Fruit fly (Drosophila melanogaster): Measurements from ENCODE around the gene CG13857.

DNA sequence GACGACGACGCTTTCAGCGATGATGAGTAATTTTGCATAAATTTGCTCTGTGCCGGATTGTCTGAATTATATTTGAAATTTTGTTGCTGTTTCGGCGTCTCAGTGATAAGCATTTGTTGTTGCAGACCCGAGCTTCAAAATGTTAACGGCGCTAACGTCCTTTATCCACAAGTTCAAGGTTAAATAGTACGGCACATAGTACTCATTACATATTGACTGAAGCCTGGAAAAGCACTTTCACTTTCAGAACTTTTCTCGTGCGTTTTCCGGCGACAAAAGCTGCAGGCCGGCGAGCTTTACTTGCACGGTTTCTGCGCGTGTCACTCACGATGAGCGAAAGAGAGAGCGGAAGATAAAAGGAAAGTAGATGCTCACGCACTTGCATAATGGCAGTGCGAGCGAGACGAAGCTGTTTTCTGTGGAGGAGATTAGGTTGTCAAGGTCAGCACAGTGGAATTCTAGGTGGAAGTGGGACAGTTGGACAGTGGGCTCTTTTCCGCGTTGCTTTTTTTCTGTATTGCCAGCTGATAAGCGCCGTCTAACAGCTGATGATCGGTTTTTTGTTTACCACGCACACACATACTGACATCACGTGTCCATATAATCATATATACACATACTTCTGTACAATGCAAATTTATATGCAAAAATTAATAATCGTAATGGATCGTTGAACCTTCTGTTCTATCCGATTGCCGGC lies 25.7 kb downstream of the CG13857 start:
- TF ChIP-seq ttk (optimal IDR thresholded peaks at IDR 0.05) (no peak), h (optimal IDR thresholded peaks at IDR 0.05) (no peak), psq (optimal IDR thresholded peaks at IDR 0.05) (no peak), Sin3A (optimal IDR thresholded peaks at IDR 0.05) (no peak), Myc (optimal IDR thresholded peaks at IDR 0.05) (no peak), insv (optimal IDR thresholded peaks at IDR 0.05) (no peak)

Data from Kc167 (cell line).